Worm (Caenorhabditis elegans) whole organism, early embryonic: ENCODE measurements around the gene Y110A2AL.6.

Source experiments
- B0310.2 ChIP-seq: sonication (generic microtip); optimal IDR thresholded peaks from 2 replicates; lab custom pipeline; 2016; ENCODE audit warnings: mild to moderate bottlenecking, missing genetic modification characterization, missing compliant biosample characterization
- F13C5.2 ChIP-seq: sonication (generic microtip); optimal IDR thresholded peaks from 2 replicates; lab custom pipeline; 2017; ENCODE audit warnings: mild to moderate bottlenecking, missing genetic modification characterization, inconsistent platforms, missing compliant biosample characterization
- ama-1 ChIP-seq: fragments of 150-350 bp; optimal IDR thresholded peaks from 2 replicates; lab custom pipeline; 2014
- ceh-13 ChIP-seq: fragments of 200-800 bp; sonication (Bioruptor generic); optimal IDR thresholded peaks from 2 replicates; lab custom pipeline; 2018; ENCODE audit warnings: mild to moderate bottlenecking, missing genetic modification characterization, missing compliant biosample characterization
- ets-7 ChIP-seq: sonication (generic microtip); optimal IDR thresholded peaks from 2 replicates; lab custom pipeline; 2016; ENCODE audit warnings: missing genotype, missing genetic modification characterization, missing compliant biosample characterization
- flt-1 ChIP-seq: fragments of 200-800 bp; sonication (Bioruptor generic); IDR thresholded peaks from 2 replicates; pipeline ENCODE4 v1.3.6; 2022; ENCODE audit warnings: missing genetic modification characterization, missing compliant biosample characterization
- hmbx-1 ChIP-seq: sonication (generic microtip); optimal IDR thresholded peaks from 2 replicates; lab custom pipeline; 2016; ENCODE audit warnings: mild to moderate bottlenecking, missing genetic modification characterization, missing compliant biosample characterization
- hmg-4 ChIP-seq: fragments of 200-800 bp; sonication (Bioruptor generic); optimal IDR thresholded peaks from 2 replicates; lab custom pipeline; 2018; ENCODE audit warnings: mild to moderate bottlenecking, missing genetic modification characterization, missing compliant biosample characterization
- pes-1 ChIP-seq: fragments of 200-800 bp; sonication (Bioruptor generic); IDR thresholded peaks from 2 replicates; pipeline ENCODE4 v1.3.6; 2022; ENCODE audit warnings: missing genetic modification reagents, missing genetic modification characterization, missing compliant biosample characterization
- scrt-1 ChIP-seq: fragments of 200-800 bp; sonication (Bioruptor generic); IDR thresholded peaks from 2 replicates; pipeline ENCODE4 v1.3.6; 2022; ENCODE audit warnings: missing genetic modification characterization, missing compliant biosample characterization
- sea-1 ChIP-seq: fragments of 200-800 bp; sonication (Bioruptor generic); conservative IDR thresholded peaks from 2 replicates; pipeline ENCODE4 v1.3.6; 2022; ENCODE audit warnings: missing genetic modification characterization, missing compliant biosample characterization
- tbx-37 ChIP-seq: fragments of 200-800 bp; sonication (Bioruptor generic); conservative IDR thresholded peaks from 2 replicates; pipeline ENCODE4 v1.3.6; 2022; ENCODE audit warnings: missing genetic modification reagents, missing genetic modification characterization, missing compliant biosample characterization

ce11 chrII:2816676-2817075, 24.8 kb downstream of the Y110A2AL.6 start, which contains the start of gene set-13:
- TF ChIP-seq ceh-13 (no peak), ama-1 (lab: Kevin White, UChicago) (no peak), B0310.2 (tag; lab: Kevin White, UChicago) (no peak), F13C5.2 (tag; lab: Kevin White, UChicago) (no peak), ets-7 (no peak), hmg-4 (GFP tag; lab: Kevin White, UChicago) (no peak), hmbx-1 (tag; lab: Kevin White, UChicago) (no peak), sea-1 (GFP tag; lab: Robert Waterston, UW) (no peak), tbx-37 (GFP tag; lab: Robert Waterston, UW) (no peak), flt-1 (no peak), pes-1 (GFP tag; lab: Robert Waterston, UW) (no peak), scrt-1 (GFP tag; lab: Robert Waterston, UW) (no peak)
